Fruit fly (Drosophila melanogaster) whole organism, embryonic: ENCODE measurements around the gene Nup358.

Experiments used
- BtbVII ChIP-seq: fragments of 200-800 bp; sonication (Bioruptor generic); optimal IDR thresholded peaks from 3 replicates; lab custom pipeline; 2017; ENCODE audit warnings: missing biosample characterization, mild to moderate bottlenecking, missing genetic modification characterization
- CG10431 ChIP-seq: fragments of 200-800 bp; sonication (Bioruptor generic); optimal IDR thresholded peaks from 3 replicates; lab custom pipeline; 2018; ENCODE audit warnings: missing biosample characterization, mild to moderate bottlenecking, missing genetic modification characterization
- CG10979 ChIP-seq: fragments of 200-800 bp; sonication (Bioruptor generic); optimal IDR thresholded peaks from 2 replicates; lab custom pipeline; 2018; ENCODE audit warnings: missing biosample characterization, mild to moderate bottlenecking, missing genetic modification characterization, moderate library complexity
- CG11456 ChIP-seq: fragments of 200-800 bp; sonication (Bioruptor generic); IDR thresholded peaks from 3 replicates; pipeline ENCODE4 v1.3.6; 2022; ENCODE audit warnings: missing biosample characterization, missing genetic modification characterization
- CG11723 ChIP-seq: fragments of 200-800 bp; sonication (Bioruptor generic); optimal IDR thresholded peaks from 2 replicates; lab custom pipeline; 2017; ENCODE audit warnings: missing biosample characterization, mild to moderate bottlenecking, missing genetic modification characterization
- CG12769 ChIP-seq: fragments of 200-800 bp; sonication (Bioruptor generic); optimal IDR thresholded peaks from 2 replicates; lab custom pipeline; 2019; ENCODE audit warnings: missing biosample characterization, mild to moderate bottlenecking, missing genetic modification characterization, moderate library complexity
- CG13894 ChIP-seq: fragments of 200-800 bp; sonication (Bioruptor generic); optimal IDR thresholded peaks from 3 replicates; lab custom pipeline; 2018; ENCODE audit warnings: missing biosample characterization, mild to moderate bottlenecking, missing genetic modification characterization, moderate library complexity
- CG15696 ChIP-seq: fragments of 200-800 bp; sonication (Bioruptor generic); optimal IDR thresholded peaks from 2 replicates; lab custom pipeline; 2019; ENCODE audit warnings: missing biosample characterization, mild to moderate bottlenecking, missing genetic modification characterization, moderate library complexity
- CG16813 ChIP-seq: fragments of 200-800 bp; sonication (Bioruptor generic); IDR thresholded peaks from 3 replicates; pipeline ENCODE4 v1.3.6; 2022; ENCODE audit warnings: missing biosample characterization, missing genetic modification characterization; ENCODE audit not compliant: partially characterized antibody
- CG16863 ChIP-seq: fragments of 200-800 bp; sonication (Bioruptor generic); optimal IDR thresholded peaks from 3 replicates; lab custom pipeline; 2016; ENCODE audit warnings: missing biosample characterization, missing genetic modification characterization
- CG2199 ChIP-seq: fragments of 200-800 bp; sonication (Bioruptor generic); IDR thresholded peaks from 3 replicates; pipeline ENCODE4 v1.3.6; 2022; ENCODE audit warnings: missing biosample characterization, missing genetic modification characterization
- CG32532 ChIP-seq: fragments of 200-800 bp; sonication (Bioruptor generic); IDR thresholded peaks from 2 replicates; pipeline ENCODE4 v1.3.6; 2022; ENCODE audit warnings: missing biosample characterization, missing genetic modification characterization
- CG34224 ChIP-seq: fragments of 200-800 bp; sonication (Bioruptor generic); IDR thresholded peaks from 3 replicates; pipeline ENCODE4 v1.3.6; 2022; ENCODE audit warnings: missing biosample characterization, missing genetic modification characterization; ENCODE audit not compliant: partially characterized antibody
- CG34376 ChIP-seq: fragments of 200-800 bp; sonication (Bioruptor generic); optimal IDR thresholded peaks from 2 replicates; lab custom pipeline; 2018; ENCODE audit warnings: missing biosample characterization, mild to moderate bottlenecking, missing genetic modification characterization
- CG8290 ChIP-seq, 3 experiments: fragments of 200-800 bp; sonication (Bioruptor generic); optimal IDR thresholded peaks; 2 replicates each; lab custom pipeline; 2016 to 2019; ENCODE audit warnings: missing biosample characterization in 3 of 3, missing genetic modification characterization in 3 of 3, mild to moderate bottlenecking in 2 of 3, moderate library complexity in 1 of 3
- CG9876 ChIP-seq: fragments of 200-800 bp; sonication (Bioruptor generic); optimal IDR thresholded peaks from 2 replicates; lab custom pipeline; 2016; ENCODE audit warnings: missing biosample characterization, missing genetic modification characterization
- CG9932 ChIP-seq: fragments of 200-800 bp; sonication (Bioruptor generic); IDR thresholded peaks from 2 replicates; pipeline ENCODE4 v1.3.6; 2022; ENCODE audit warnings: missing biosample characterization, missing genetic modification characterization
- Dip2 ChIP-seq: fragments of 200-800 bp; sonication (Bioruptor generic); IDR thresholded peaks from 2 replicates; pipeline ENCODE4 v1.3.6; 2022; ENCODE audit warnings: missing biosample characterization, missing genetic modification characterization
- E2f2 ChIP-seq: fragments of 200-800 bp; sonication (Bioruptor generic); IDR thresholded peaks from 2 replicates; pipeline ENCODE4 v1.3.6; 2022; ENCODE audit warnings: missing biosample characterization, missing genetic modification characterization
- Hr78 ChIP-seq, 2 experiments: fragments of 200-800 bp in 1 of 2; fragments of >200 bp in 1 of 2; sonication (Bioruptor generic) in 1 of 2; optimal IDR thresholded peaks; 2 replicates each; lab custom pipeline; 2017 to 2019; ENCODE audit warnings: missing biosample characterization in 2 of 2, missing genetic modification characterization in 2 of 2, mild to moderate bottlenecking in 1 of 2, moderate library complexity in 1 of 2
- Jarid2 ChIP-seq: fragments of 200-800 bp; sonication (Bioruptor generic); optimal IDR thresholded peaks from 3 replicates; lab custom pipeline; 2017; ENCODE audit warnings: mild to moderate bottlenecking, missing biosample characterization, missing genetic modification reagents, missing genetic modification characterization
- Med ChIP-seq: fragments of 200-800 bp; sonication (Bioruptor generic); peaks from one replicate; lab custom pipeline; 2016; ENCODE audit warnings: missing biosample characterization, missing genetic modification characterization, mild to moderate bottlenecking, inconsistent platforms, moderate library complexity
- NfI ChIP-seq: fragments of 200-800 bp; sonication (Bioruptor generic); optimal IDR thresholded peaks from 3 replicates; lab custom pipeline; 2018; ENCODE audit warnings: missing biosample characterization, mild to moderate bottlenecking, missing genetic modification characterization, moderate library complexity
- Taf1 ChIP-seq: fragments of 200-800 bp; sonication (Bioruptor generic); IDR thresholded peaks from 2 replicates; pipeline ENCODE4 v1.3.6; 2022; ENCODE audit warnings: missing biosample characterization, missing genetic modification characterization
- ab ChIP-seq: fragments of 200-800 bp; sonication (Bioruptor generic); optimal IDR thresholded peaks from 2 replicates; lab custom pipeline; 2016; ENCODE audit warnings: missing biosample characterization, missing genetic modification characterization
- ash1 ChIP-seq: fragments of 200-800 bp; sonication (Bioruptor generic); optimal IDR thresholded peaks from 2 replicates; lab custom pipeline; 2018; ENCODE audit warnings: missing biosample characterization, mild to moderate bottlenecking, missing genetic modification characterization
- bowl ChIP-seq: fragments of 200-800 bp; sonication (Bioruptor generic); IDR thresholded peaks from 2 replicates; pipeline ENCODE4 v1.3.6; 2022; ENCODE audit warnings: missing biosample characterization, missing genetic modification characterization
- btn ChIP-seq: fragments of 200-800 bp; sonication (Bioruptor generic); optimal IDR thresholded peaks from 2 replicates; lab custom pipeline; 2016; ENCODE audit warnings: missing biosample characterization, missing genetic modification characterization
- chif ChIP-seq, 2 experiments: fragments of 200-800 bp; sonication (Bioruptor generic); optimal IDR thresholded peaks; 3 replicates each; lab custom pipeline; 2016; ENCODE audit warnings: missing biosample characterization in 2 of 2, missing genetic modification characterization in 2 of 2
- chinmo ChIP-seq: fragments of 200-800 bp; sonication (Bioruptor generic); IDR thresholded peaks from 4 replicates; pipeline ENCODE4 v1.3.6; 2022; ENCODE audit warnings: missing biosample characterization, missing genetic modification characterization; ENCODE audit not compliant: partially characterized antibody
- dati ChIP-seq: fragments of 200-800 bp; sonication (Bioruptor generic); IDR thresholded peaks from 2 replicates; pipeline ENCODE4 v1.3.6; 2022; ENCODE audit warnings: missing biosample characterization, missing genetic modification characterization
- disco-r ChIP-seq: fragments of 200-800 bp; sonication (Bioruptor generic); optimal IDR thresholded peaks from 2 replicates; lab custom pipeline; 2016; ENCODE audit warnings: missing biosample characterization, missing genetic modification characterization
- exex ChIP-seq: fragments of 200-800 bp; sonication (Bioruptor generic); optimal IDR thresholded peaks from 4 replicates; lab custom pipeline; 2018; ENCODE audit warnings: missing biosample characterization, mild to moderate bottlenecking, missing genetic modification characterization, moderate library complexity
- fd96Cb ChIP-seq: fragments of 200-800 bp; sonication (Bioruptor generic); optimal IDR thresholded peaks from 2 replicates; lab custom pipeline; 2018; ENCODE audit warnings: missing biosample characterization, mild to moderate bottlenecking, missing genetic modification characterization, moderate library complexity
- grn ChIP-seq: fragments of 200-800 bp; sonication (Bioruptor generic); optimal IDR thresholded peaks from 3 replicates; lab custom pipeline; 2017; ENCODE audit warnings: missing biosample characterization, missing genetic modification characterization
- gsb ChIP-seq: fragments of 200-800 bp; sonication (Bioruptor generic); IDR thresholded peaks from 2 replicates; pipeline ENCODE4 v1.3.6; 2022; ENCODE audit warnings: missing biosample characterization, missing genetic modification characterization
- insv ChIP-seq, 2 experiments: fragments of 200-800 bp; sonication (Bioruptor generic); optimal IDR thresholded peaks; 3 replicates each; lab custom pipeline; 2016 to 2018; ENCODE audit warnings: missing biosample characterization in 2 of 2, missing genetic modification characterization in 2 of 2
- lab ChIP-seq: fragments of 200-800 bp; sonication (Bioruptor generic); optimal IDR thresholded peaks from 3 replicates; lab custom pipeline; 2017; ENCODE audit warnings: missing biosample characterization, missing genetic modification characterization, mild to moderate bottlenecking, moderate library complexity, missing genetic modification reagents
- mam ChIP-seq: fragments of 200-800 bp; sonication (Bioruptor generic); optimal IDR thresholded peaks from 3 replicates; lab custom pipeline; 2016; ENCODE audit warnings: missing biosample characterization, missing genetic modification characterization
- mirr ChIP-seq: fragments of 200-800 bp; sonication (Bioruptor generic); optimal IDR thresholded peaks from 3 replicates; lab custom pipeline; 2018; ENCODE audit warnings: missing biosample characterization, mild to moderate bottlenecking, missing genetic modification characterization
- scrt ChIP-seq: fragments of 200-800 bp; sonication (Bioruptor generic); optimal IDR thresholded peaks from 2 replicates; lab custom pipeline; 2018; ENCODE audit warnings: missing biosample characterization, mild to moderate bottlenecking, missing genetic modification characterization, moderate library complexity
- sd ChIP-seq: fragments of 200-800 bp; sonication (Bioruptor generic); optimal IDR thresholded peaks from 3 replicates; lab custom pipeline; 2018; ENCODE audit warnings: missing biosample characterization, mild to moderate bottlenecking, missing genetic modification characterization, moderate library complexity
- seq ChIP-seq: fragments of 200-800 bp; sonication (Bioruptor generic); IDR thresholded peaks from 2 replicates; pipeline ENCODE4 v1.3.6; 2022; ENCODE audit warnings: missing biosample characterization, missing genetic modification characterization
- sug ChIP-seq: fragments of 200-800 bp; optimal IDR thresholded peaks from 2 replicates; lab custom pipeline; 2019; ENCODE audit warnings: missing biosample characterization, mild to moderate bottlenecking, missing genetic modification characterization, moderate library complexity
- wek ChIP-seq: fragments of 200-800 bp; sonication (Bioruptor generic); optimal IDR thresholded peaks from 3 replicates; lab custom pipeline; 2018; ENCODE audit warnings: missing biosample characterization, mild to moderate bottlenecking, missing genetic modification characterization, moderate library complexity

Gene Nup358

DNA sequence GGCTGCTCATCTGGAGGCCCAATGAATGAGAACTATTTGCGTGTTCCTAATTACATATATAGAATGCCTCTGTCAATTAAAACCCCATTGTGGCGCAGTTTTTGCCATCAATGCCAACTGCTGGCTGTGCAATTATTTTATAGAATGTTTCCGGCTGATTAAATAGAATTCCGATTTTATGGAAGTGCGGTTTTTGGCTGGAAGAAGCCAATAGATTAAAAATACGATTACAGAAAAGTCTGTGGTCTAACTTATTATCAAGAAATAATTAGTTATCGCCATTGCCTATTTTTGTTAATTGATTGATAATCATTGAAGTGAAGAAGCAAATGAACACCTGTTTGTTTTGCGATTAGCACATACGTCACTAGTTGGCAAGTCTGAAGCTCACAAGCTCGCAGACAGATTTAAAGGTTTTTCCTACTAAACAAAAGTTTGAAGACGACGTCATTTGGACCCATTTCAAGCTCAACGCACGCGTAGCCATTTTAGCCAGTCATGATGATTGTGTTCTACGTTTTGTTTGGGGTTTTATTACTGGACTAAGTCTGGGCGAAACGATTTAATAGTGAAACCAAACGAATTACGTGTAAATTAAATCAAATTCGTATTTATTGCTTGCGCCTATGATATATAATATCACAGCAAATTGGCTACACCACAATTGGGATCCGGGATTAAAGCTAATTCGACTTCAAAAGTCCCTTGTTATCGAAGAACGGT, 56.8 kb downstream of the Nup358 start:
- TF ChIP-seq BtbVII (peak; percentile 58), Med (GFP tag; lab: Kevin White, UChicago) (peak; percentile 63), CG34376 (peak; percentile 48), grn (GFP tag; lab: Kevin White, UChicago) (peak; percentile 40), chinmo (GFP tag; lab: Robert Waterston, UW) (0 out of 4 replicates have a peak, but pooled peaks have one; percentile 64), exex (tag; lab: Kevin White, UChicago) (peak; percentile 99), seq (GFP tag; lab: Robert Waterston, UW) (no peak), sug (tag; lab: Kevin White, UChicago) (peak; percentile 74), bowl (GFP tag; lab: Robert Waterston, UW) (no peak), CG15696 (tag; lab: Kevin White, UChicago) (no peak), lab (GFP tag; lab: Kevin White, UChicago) (peak; percentile 19), mirr (GFP tag; lab: Kevin White, UChicago) (peak; percentile 40), sd (peak; percentile 70), Taf1 (GFP tag; lab: Robert Waterston, UW) (no peak)

DNA sequence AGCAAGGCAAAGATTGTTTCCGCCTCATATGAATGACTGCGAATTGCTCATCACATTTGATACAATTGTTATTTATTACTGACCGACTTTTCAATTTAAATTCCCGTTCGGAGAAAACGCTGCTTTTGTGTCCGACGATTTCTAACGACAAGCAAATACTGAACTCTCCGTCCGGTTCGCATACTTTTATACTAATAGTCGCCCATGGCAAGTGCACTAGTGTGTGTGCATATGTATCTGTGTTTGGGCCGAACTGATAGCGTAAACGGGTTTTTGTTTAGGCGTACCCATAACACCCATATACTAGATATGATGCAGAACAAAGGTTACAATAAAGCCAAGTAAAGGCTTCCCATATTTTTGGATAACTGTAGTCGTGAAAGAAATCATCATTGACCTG, 59.1 kb downstream of the Nup358 start, which contains the start of gene CG10550:
CG10550 (minus strand) TSS at position 164 of the 400 bp plus-strand sequence.
- TF ChIP-seq insv (GFP tag; optimal IDR thresholded peaks at IDR 0.05; lab: Kevin White, UChicago): no peak
- TF ChIP-seq CG16813: no peak
- peak in 1 of 2 experiments; percentile 63 for TF ChIP-seq Hr78 (GFP tag; optimal IDR thresholded peaks at IDR 0.05; lab: Kevin White, UChicago)
- no peak for TF ChIP-seq ash1
- peak; percentile 37 for TF ChIP-seq CG13894 (tag; lab: Kevin White, UChicago)
- TF ChIP-seq CG32532: no peak
- no peak for TF ChIP-seq btn (GFP tag; lab: Kevin White, UChicago)
- TF ChIP-seq Jarid2 (GFP tag; lab: Kevin White, UChicago): peak; percentile 46
- TF ChIP-seq Med (GFP tag; lab: Kevin White, UChicago): peak; percentile 11
- no peak for TF ChIP-seq CG10431 (GFP tag; lab: Kevin White, UChicago)
- TF ChIP-seq CG9876 (GFP tag; lab: Kevin White, UChicago): no peak
- peak; percentile 51 for TF ChIP-seq CG12769 (tag; lab: Kevin White, UChicago)
- no peak for TF ChIP-seq mam (GFP tag; lab: Kevin White, UChicago)
- TF ChIP-seq scrt: no peak
- peak; percentile 73 for TF ChIP-seq mirr (GFP tag; lab: Kevin White, UChicago)
- peak; percentile 38 for TF ChIP-seq sug (tag; lab: Kevin White, UChicago)
- peak; percentile 87; the same call in 2 of the 4 replicates for TF ChIP-seq chinmo (GFP tag; lab: Robert Waterston, UW)
- peak; percentile 2 for TF ChIP-seq lab (GFP tag; lab: Kevin White, UChicago)
- peak; percentile 41 for TF ChIP-seq exex (tag; lab: Kevin White, UChicago)
- peak; percentile 43 for TF ChIP-seq sd
- no peak for TF ChIP-seq CG10979 (tag; lab: Kevin White, UChicago)
- no peak for TF ChIP-seq chif (GFP tag; optimal IDR thresholded peaks at IDR 0.05; lab: Kevin White, UChicago)
- no peak for TF ChIP-seq ab (GFP tag; lab: Kevin White, UChicago)
- no peak for TF ChIP-seq CG11456 (GFP tag; lab: Robert Waterston, UW)
- no peak for TF ChIP-seq dati (GFP tag; lab: Robert Waterston, UW)
- TF ChIP-seq NfI (GFP tag; lab: Kevin White, UChicago): no peak
- TF ChIP-seq CG8290 (GFP tag; optimal IDR thresholded peaks at IDR 0.05; lab: Kevin White, UChicago): no peak
- TF ChIP-seq CG8290 (tag; optimal IDR thresholded peaks at IDR 0.05; lab: Kevin White, UChicago): peak in 1 of 2 experiments; percentile 53
- no peak for TF ChIP-seq fd96Cb (tag; lab: Kevin White, UChicago)
- no peak for TF ChIP-seq CG16863 (GFP tag; lab: Kevin White, UChicago)
- TF ChIP-seq E2f2 (GFP tag; lab: Robert Waterston, UW): no peak
- TF ChIP-seq gsb (GFP tag; lab: Robert Waterston, UW): no peak
- TF ChIP-seq wek: no peak
- TF ChIP-seq CG2199 (GFP tag; lab: Robert Waterston, UW): peak; percentile 40; the same call in 1 of the 3 replicates
- no peak for TF ChIP-seq Dip2 (GFP tag; lab: Robert Waterston, UW)
- TF ChIP-seq CG9932: no peak
- TF ChIP-seq CG11723 (GFP tag; lab: Kevin White, UChicago): no peak
- TF ChIP-seq disco-r (GFP tag; lab: Kevin White, UChicago): no peak
- TF ChIP-seq CG34224 (GFP tag; lab: Robert Waterston, UW): no peak
